Worm (Caenorhabditis elegans): Measurements from ENCODE around the gene Y11D7A.8.

DNA sequence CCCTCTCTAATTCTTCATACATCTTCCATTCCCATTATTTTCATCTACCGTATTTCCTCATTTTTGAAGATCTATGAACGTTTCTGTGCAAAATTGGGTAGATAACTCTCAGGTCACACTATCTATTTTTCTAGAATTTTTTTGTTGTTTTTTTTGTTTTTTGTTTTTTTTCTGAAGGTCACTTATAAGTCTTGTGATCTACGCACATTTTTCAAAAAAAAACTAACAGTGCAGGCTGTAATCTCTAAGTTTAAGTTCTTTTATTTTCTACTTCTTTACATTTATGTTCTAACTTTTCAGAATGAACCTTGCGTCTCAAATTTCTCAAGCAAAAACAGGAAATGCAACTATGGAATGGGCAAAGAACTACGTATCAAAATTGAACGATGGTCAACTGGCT, 18.6 kb downstream of the Y11D7A.8 start, which contains the start of gene flh-3:
- TF ChIP-seq lin-13 (tag; optimal IDR thresholded peaks at IDR 0.05) = no peak
- no peak for TF ChIP-seq hlh-1 (tag; optimal IDR thresholded peaks at IDR 0.05)
- TF ChIP-seq nhr-28 (tag; optimal IDR thresholded peaks at IDR 0.05) = no peak
- TF ChIP-seq unc-39 (tag; optimal IDR thresholded peaks at IDR 0.05) = no peak
- no peak for TF ChIP-seq ztf-11 (tag; optimal IDR thresholded peaks at IDR 0.05)
- TF ChIP-seq pha-4 (tag; optimal IDR thresholded peaks at IDR 0.05) = no peak
- no peak for TF ChIP-seq unc-62 (GFP tag; optimal IDR thresholded peaks at IDR 0.05)
- TF ChIP-seq nhr-12 (tag; optimal IDR thresholded peaks at IDR 0.05) = no peak
- no peak for TF ChIP-seq blmp-1 (tag; optimal IDR thresholded peaks at IDR 0.05)
- no peak for TF ChIP-seq nhr-76 (tag; optimal IDR thresholded peaks at IDR 0.05)
- no peak for TF ChIP-seq elt-3 (tag; optimal IDR thresholded peaks at IDR 0.05)
- no peak for TF ChIP-seq elt-1 (tag; optimal IDR thresholded peaks at IDR 0.05; ENCODE audit: borderline replicate concordance, insufficient read depth)
- no peak for TF ChIP-seq mab-5 (tag; optimal IDR thresholded peaks at IDR 0.05)

All from whole organism, mixed stage, embryonic.